Fruit fly (Drosophila melanogaster) Kc167 (cell line): ENCODE measurements around the gene Ankrd49.

Experiments
- Myc ChIP-seq: fragments of >200 bp; optimal IDR thresholded peaks from 2 replicates; lab custom pipeline; 2017; ENCODE audit warnings: missing external identifiers
- Sin3A ChIP-seq: fragments of >200 bp; optimal IDR thresholded peaks from 2 replicates; lab custom pipeline; 2018; ENCODE audit warnings: missing external identifiers
- h ChIP-seq: fragments of >200 bp; optimal IDR thresholded peaks from 3 replicates; lab custom pipeline; 2018; ENCODE audit warnings: missing external identifiers
- insv ChIP-seq: fragments of >200 bp; optimal IDR thresholded peaks from 3 replicates; lab custom pipeline; 2018; ENCODE audit warnings: missing external identifiers
- psq ChIP-seq: fragments of >200 bp; optimal IDR thresholded peaks from 2 replicates; lab custom pipeline; 2017; ENCODE audit warnings: missing external identifiers
- ttk ChIP-seq: sonication (Bioruptor generic); optimal IDR thresholded peaks from 2 replicates; lab custom pipeline; 2017; ENCODE audit warnings: missing external identifiers

- TF ChIP-seq Myc (no peak), h (lab: Kevin White, UChicago) (no peak), Sin3A (lab: Kevin White, UChicago) (no peak), psq (lab: Kevin White, UChicago) (no peak), ttk (lab: Kevin White, UChicago) (no peak), insv (lab: Kevin White, UChicago) (no peak)
Measured at dm6 chr2L:15005505-15005904, 1.7 kb downstream of the Ankrd49 start, which contains the start of gene DCTN5-p25.
